Fruit fly (Drosophila melanogaster): Measurements from ENCODE around the gene CG13893.

DNA sequence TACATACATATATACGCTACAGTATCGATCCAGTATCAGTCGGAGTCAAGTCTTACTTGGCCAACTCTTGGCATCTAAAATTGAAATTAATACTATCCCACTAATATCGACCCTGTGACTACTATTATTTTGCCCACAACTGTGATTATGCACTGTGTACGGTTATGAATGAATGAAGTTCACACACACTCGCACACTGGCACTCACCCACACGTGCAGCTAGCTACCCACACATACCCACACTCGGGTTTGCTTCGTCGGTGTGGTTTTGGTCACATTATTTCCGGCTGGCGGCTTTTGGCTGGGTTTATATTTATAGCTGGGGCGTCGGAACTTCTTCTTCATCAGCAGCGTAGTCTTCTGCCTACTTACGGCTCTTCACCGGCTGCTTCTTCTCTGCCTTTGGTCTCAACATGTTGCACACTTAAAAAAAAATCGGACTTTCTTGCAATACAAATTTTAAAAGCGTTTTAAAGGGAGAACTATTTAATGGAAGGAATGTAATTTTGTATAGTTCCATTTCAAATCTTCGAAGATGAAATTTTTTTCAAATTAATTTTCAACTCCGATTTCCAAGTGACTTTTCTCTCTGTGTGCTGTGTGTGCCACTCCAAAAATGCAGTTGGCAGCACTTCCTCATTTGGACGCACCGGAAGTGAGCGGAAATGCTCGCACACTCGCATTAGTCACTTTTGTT is 30.7 kb upstream of the CG13893 start:
- TF ChIP-seq CG1620 (GFP tag; optimal IDR thresholded peaks at IDR 0.05) (no peak), CG14711 (tag; optimal IDR thresholded peaks at IDR 0.05) (no peak), pad (GFP tag; optimal IDR thresholded peaks at IDR 0.05) (no peak), kay (GFP tag; ENCODE audit: borderline replicate concordance) (no peak), Clk (GFP tag; optimal IDR thresholded peaks at IDR 0.05) (no peak), cic (GFP tag; optimal IDR thresholded peaks at IDR 0.05) (no peak), CG7101 (tag; optimal IDR thresholded peaks at IDR 0.05) (peak; percentile 13), CG5204 (GFP tag; optimal IDR thresholded peaks at IDR 0.05) (peak; percentile 14)

Data from whole organism, adult.